Fruit fly (Drosophila melanogaster) whole organism, wandering third instar larva: ENCODE results near the gene CG18636.

Experiments used
- Dif ChIP-seq: fragments of 200-275, 200-300 bp; sonication (Bioruptor generic); optimal IDR thresholded peaks from 2 replicates; lab custom pipeline; 2018; ENCODE audit warnings: missing biosample characterization, missing genetic modification characterization; ENCODE audit not compliant: partially characterized antibody
- Myc ChIP-seq: fragments of >200 bp; optimal IDR thresholded peaks from 2 replicates; lab custom pipeline; 2017
- N ChIP-seq: fragments of >200 bp; optimal IDR thresholded peaks from 2 replicates; lab custom pipeline; 2018; ENCODE audit warnings: missing biosample characterization, missing external identifiers, missing genetic modification characterization
- OdsH ChIP-seq: fragments of 200-800 bp; sonication (Bioruptor generic); optimal IDR thresholded peaks from 2 replicates; lab custom pipeline; 2016; ENCODE audit warnings: missing biosample characterization, mild to moderate bottlenecking, missing genetic modification characterization
- h ChIP-seq: fragments of 200-800 bp; sonication (Bioruptor generic); optimal IDR thresholded peaks from 3 replicates; lab custom pipeline; 2016; ENCODE audit warnings: missing biosample characterization, mild to moderate bottlenecking, missing genetic modification characterization
- sv ChIP-seq: fragments of 200-800 bp; sonication (Bioruptor generic); optimal IDR thresholded peaks from 3 replicates; lab custom pipeline; 2016; ENCODE audit warnings: missing biosample characterization, missing genetic modification characterization

- TF ChIP-seq h (no peak), OdsH (GFP tag; lab: Kevin White, UChicago) (no peak), sv (no peak), Dif (GFP tag; lab: Kevin White, UChicago) (no peak), N (GFP tag; lab: Kevin White, UChicago) (no peak), Myc (lab: Kevin White, UChicago) (no peak)
These were observed 12.1 kb upstream of the CG18636 start, which contains the start of gene CG18420 for dm6 chr2L:14796542-14796941.
